Fruit fly (Drosophila melanogaster): Measurements from ENCODE around the gene SmydA-9.

DNA sequence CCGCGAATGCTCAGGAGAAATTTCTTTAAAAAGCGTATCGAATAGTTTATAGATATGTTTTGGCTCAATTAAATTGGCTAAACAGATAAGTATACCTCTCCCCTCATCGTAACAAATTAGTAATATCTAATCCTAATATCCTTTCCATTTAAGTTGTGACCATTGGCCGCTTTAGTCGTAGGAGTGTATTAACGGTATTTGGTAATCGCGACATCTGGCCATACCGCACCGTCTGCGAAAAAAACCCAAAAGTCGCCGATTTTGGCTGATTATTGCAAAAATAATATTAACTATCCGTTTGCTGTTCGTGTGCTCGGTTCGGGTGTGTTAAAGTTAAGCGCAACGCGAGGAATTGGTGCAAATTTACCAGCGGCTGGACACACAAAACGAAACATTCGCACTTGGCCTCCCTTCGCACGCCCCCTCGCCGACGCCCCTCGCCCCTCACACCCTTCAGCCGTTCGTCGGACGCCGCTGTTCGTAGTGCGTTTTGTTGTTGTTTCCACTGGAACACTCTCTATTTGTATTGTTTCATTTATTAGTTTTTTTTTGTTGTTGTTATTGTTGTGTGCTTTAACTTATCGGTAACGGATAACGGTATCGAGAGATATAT lies 36.6 kb upstream of the SmydA-9 start, which contains the start of the genes amx and Dsor1:
- TF ChIP-seq Sin3A (optimal IDR thresholded peaks at IDR 0.05), result no peak
- TF ChIP-seq psq (optimal IDR thresholded peaks at IDR 0.05), result no peak
- no peak for TF ChIP-seq Myc (optimal IDR thresholded peaks at IDR 0.05)
- TF ChIP-seq ttk (optimal IDR thresholded peaks at IDR 0.05), result no peak
- no peak for TF ChIP-seq h (optimal IDR thresholded peaks at IDR 0.05)

All from Kc167 (cell line).